Fruit fly (Drosophila melanogaster): Measurements from ENCODE around the gene bdl.

dm6 chr2L:4360882-4361281, 36.5 kb downstream of the bdl start:
- TF ChIP-seq usp (GFP tag; optimal IDR thresholded peaks at IDR 0.05) (no peak), CG8478 (optimal IDR thresholded peaks at IDR 0.05) (no peak), psq (optimal IDR thresholded peaks at IDR 0.05) (no peak), pan (optimal IDR thresholded peaks at IDR 0.05) (no peak)

Measured in whole organism.